Fruit fly (Drosophila melanogaster): ENCODE data around the gene MRP.

DNA sequence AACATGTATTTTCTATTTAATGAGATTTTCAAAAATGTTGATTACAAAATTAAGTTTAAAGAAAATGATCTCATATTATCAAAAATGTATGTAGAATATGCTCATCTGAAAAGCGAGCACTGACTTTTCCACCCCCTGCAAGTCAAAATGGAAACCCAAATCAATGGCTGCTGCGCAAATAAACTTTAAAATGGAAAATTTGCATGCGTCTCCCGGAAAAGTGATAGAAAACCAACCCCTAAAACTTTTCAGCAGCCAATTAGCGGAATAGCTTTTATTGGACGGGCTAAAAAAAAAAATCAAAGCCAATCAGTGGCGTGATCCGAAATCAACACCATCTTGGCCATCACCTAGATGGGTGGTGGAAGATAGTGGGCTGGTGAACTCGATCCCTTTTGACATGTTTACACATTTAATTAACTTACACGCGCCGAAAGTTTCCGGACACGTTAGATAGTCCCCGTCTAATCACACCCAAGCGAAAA is 29.5 kb upstream of the MRP start:
- TF ChIP-seq fd96Ca (GFP tag; IDR thresholded peaks at IDR 0.05) (no peak), CG17806 (tag; optimal IDR thresholded peaks at IDR 0.05) (no peak), CG34367 (tag; optimal IDR thresholded peaks at IDR 0.05) (no peak)

Data from whole organism, pupa.